Worm (Caenorhabditis elegans): ENCODE results near the gene F44E2.3.
A peak's percentile ranks its signal among the peaks of the same experiment; 100 is the strongest.

The F44E2.3 gene

DNA sequence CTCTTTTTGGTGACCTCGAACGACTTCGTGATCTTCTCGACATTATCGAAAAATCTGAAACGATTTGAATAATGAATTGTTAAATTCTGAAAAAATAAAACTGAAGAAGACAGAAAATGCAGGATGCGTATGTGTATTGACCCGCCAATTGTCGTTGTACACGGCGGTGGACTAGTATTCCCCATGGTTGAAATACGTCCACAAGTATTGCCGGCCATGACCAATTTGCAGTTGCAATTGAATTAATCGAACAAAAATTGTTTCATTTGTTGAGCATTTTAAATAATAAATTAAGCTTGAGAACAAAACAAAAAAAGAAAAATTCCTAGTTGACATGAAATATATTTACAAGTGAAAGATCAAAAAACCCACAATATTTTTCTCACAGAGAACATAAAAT lies at the start of gene F44E2.3:
TSS of gene F44E2.3 (minus strand) at position 61 of the 400 bp plus-strand sequence.
- peak; percentile 66 for TF ChIP-seq lin-15B (tag; optimal IDR thresholded peaks at IDR 0.05)
- TF ChIP-seq nfya-1 (tag; optimal IDR thresholded peaks at IDR 0.05; ENCODE audit: insufficient read depth) = peak; percentile 79
- no peak for TF ChIP-seq ztf-4 (tag; optimal IDR thresholded peaks at IDR 0.05)
- TF ChIP-seq hmg-11 (tag; optimal IDR thresholded peaks at IDR 0.05) = no peak
- no peak for TF ChIP-seq nhr-76 (tag; optimal IDR thresholded peaks at IDR 0.05)
- no peak for TF ChIP-seq nhr-11 (tag; optimal IDR thresholded peaks at IDR 0.05)
- TF ChIP-seq fkh-10 (GFP tag; optimal IDR thresholded peaks at IDR 0.05) = no peak
- TF ChIP-seq tbx-2 (tag; optimal IDR thresholded peaks at IDR 0.05) = no peak

- TF ChIP-seq ceh-28 (tag; optimal IDR thresholded peaks at IDR 0.05) (no peak), unc-62 (GFP tag; optimal IDR thresholded peaks at IDR 0.05) (no peak), ceh-9 (tag; optimal IDR thresholded peaks at IDR 0.05) (no peak), snpc-4 (tag; optimal IDR thresholded peaks at IDR 0.05) (no peak), fkh-10 (GFP tag; optimal IDR thresholded peaks at IDR 0.05) (peak; percentile 96), nhr-77 (tag; optimal IDR thresholded peaks at IDR 0.05) (no peak), R02D3.7 (tag; optimal IDR thresholded peaks at IDR 0.05) (no peak), nhr-237 (tag; optimal IDR thresholded peaks at IDR 0.05) (no peak)
These were observed 47.9 kb upstream of the F44E2.3 start, which contains the start of gene K01F9.2 for ce11 chrIII:8877002-8877401. K01F9.2 (minus strand) TSS chrIII:8877128.

DNA sequence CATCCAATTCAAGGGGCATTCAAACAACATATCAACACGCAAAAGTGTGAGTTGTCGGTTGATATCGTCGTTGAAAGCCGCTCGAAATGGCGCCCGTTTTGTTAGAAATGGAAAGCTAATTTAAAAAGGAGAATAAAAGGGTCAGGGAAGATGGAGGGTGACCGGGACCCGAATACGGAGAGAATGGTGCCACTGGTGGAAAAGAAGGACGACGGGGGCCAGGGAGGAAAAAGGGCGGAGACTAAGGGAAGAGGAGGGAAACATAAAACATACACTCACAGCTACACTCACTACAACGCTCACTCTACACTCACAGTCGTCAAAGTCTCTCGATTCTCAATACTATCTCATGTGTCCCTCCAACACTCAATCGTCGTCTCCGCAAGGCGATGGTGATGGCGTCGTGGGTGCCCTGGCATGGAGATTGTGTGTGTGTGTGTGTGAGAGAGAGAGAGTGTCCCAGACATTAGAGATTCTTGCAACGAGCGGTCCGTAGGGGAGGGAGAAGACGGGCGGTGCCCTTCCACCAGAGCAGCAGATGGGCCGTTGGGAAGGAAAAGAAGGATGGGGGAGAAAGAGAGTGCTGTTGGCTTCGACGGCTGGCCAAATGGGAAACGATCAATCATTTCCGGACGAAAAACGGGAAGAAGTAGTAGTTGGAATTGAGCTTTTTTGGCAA lies 45.0 kb upstream of the F44E2.3 start:
- TF ChIP-seq nhr-23 (tag; optimal IDR thresholded peaks at IDR 0.05) (peak; percentile 10), pqm-1 (tag; optimal IDR thresholded peaks at IDR 0.05) (no peak), egl-5 (tag; optimal IDR thresholded peaks at IDR 0.05) (peak; percentile 68), unc-62 (GFP tag; optimal IDR thresholded peaks at IDR 0.05) (peak; percentile 67), eor-1 (tag; optimal IDR thresholded peaks at IDR 0.05) (no peak), lsy-12 (tag; optimal IDR thresholded peaks at IDR 0.05) (peak; percentile 22), sea-2 (GFP tag; optimal IDR thresholded peaks at IDR 0.05) (peak; percentile 57), lin-39 (tag; optimal IDR thresholded peaks at IDR 0.05) (peak; percentile 99), fkh-2 (tag; optimal IDR thresholded peaks at IDR 0.05) (peak; percentile 21), zag-1 (tag; optimal IDR thresholded peaks at IDR 0.05) (peak; percentile 46), tbx-2 (tag; optimal IDR thresholded peaks at IDR 0.05) (peak; percentile 79), fkh-10 (GFP tag; optimal IDR thresholded peaks at IDR 0.05) (peak; percentile 88), lin-15B (tag; optimal IDR thresholded peaks at IDR 0.05) (peak; percentile 69), ztf-4 (tag; optimal IDR thresholded peaks at IDR 0.05) (no peak), ama-1 (optimal IDR thresholded peaks at IDR 0.05) (peak; percentile 88), elt-3 (tag; optimal IDR thresholded peaks at IDR 0.05) (no peak), elt-1 (tag; optimal IDR thresholded peaks at IDR 0.05) (peak; percentile 79), jun-1 (tag; optimal IDR thresholded peaks at IDR 0.05) (peak; percentile 51), snpc-4 (tag; optimal IDR thresholded peaks at IDR 0.05) (peak; percentile 30), nhr-43 (tag; optimal IDR thresholded peaks at IDR 0.05; ENCODE audit: poor library complexity, severe bottlenecking) (peak; percentile 37), nfya-1 (tag; optimal IDR thresholded peaks at IDR 0.05; ENCODE audit: insufficient read depth) (peak; percentile 93), hmg-11 (tag; optimal IDR thresholded peaks at IDR 0.05) (peak; percentile 96), ztf-11 (tag; optimal IDR thresholded peaks at IDR 0.05) (no peak)

DNA sequence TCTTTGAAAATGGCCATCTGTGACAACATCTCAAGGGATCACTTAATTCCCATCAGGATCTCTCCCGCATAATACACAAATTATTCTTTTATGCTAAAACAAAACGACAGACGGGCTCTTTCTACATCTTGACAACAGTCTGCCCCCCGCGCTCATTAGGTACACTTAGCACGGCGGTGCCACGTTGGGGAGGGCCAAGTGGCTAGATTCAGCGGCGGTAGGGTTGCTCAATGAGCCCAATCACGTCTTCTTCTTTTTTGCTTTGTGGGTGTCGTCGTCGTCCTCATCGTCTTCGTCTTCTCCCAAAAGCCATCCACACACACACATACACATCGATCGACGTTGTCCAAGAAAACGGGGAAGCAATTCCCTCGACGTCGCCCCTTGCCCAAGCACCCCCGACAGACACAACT lies 43.9 kb upstream of the F44E2.3 start:
- TF ChIP-seq nhr-43 (tag; optimal IDR thresholded peaks at IDR 0.05; ENCODE audit: poor library complexity, severe bottlenecking) (no peak), nfya-1 (tag; optimal IDR thresholded peaks at IDR 0.05; ENCODE audit: insufficient read depth) (peak; percentile 52), lin-39 (tag; optimal IDR thresholded peaks at IDR 0.05) (peak; percentile 56), egl-5 (tag; optimal IDR thresholded peaks at IDR 0.05) (peak; percentile 11), hmg-11 (tag; optimal IDR thresholded peaks at IDR 0.05) (peak; percentile 9)

ce11 chrIII:8869663-8870062 lies 40.6 kb upstream of the F44E2.3 start:
- TF ChIP-seq fkh-10 (GFP tag; optimal IDR thresholded peaks at IDR 0.05) (no peak), nhr-23 (tag; optimal IDR thresholded peaks at IDR 0.05) (no peak), snpc-4 (tag; optimal IDR thresholded peaks at IDR 0.05) (no peak), ceh-82 (tag; optimal IDR thresholded peaks at IDR 0.05) (no peak), nhr-77 (tag; optimal IDR thresholded peaks at IDR 0.05) (no peak), mdl-1 (tag; optimal IDR thresholded peaks at IDR 0.05) (no peak), egl-27 (tag; optimal IDR thresholded peaks at IDR 0.05) (no peak), ama-1 (optimal IDR thresholded peaks at IDR 0.05) (no peak), ZK546.5 (tag; optimal IDR thresholded peaks at IDR 0.05) (no peak), R02D3.7 (tag; optimal IDR thresholded peaks at IDR 0.05) (no peak), jun-1 (tag; optimal IDR thresholded peaks at IDR 0.05) (no peak), nhr-237 (tag; optimal IDR thresholded peaks at IDR 0.05) (no peak)

Measured in whole organism, L3 larva.